Fruit fly (Drosophila melanogaster): ENCODE measurements around the gene ex.

Gene ex

dm6 chr2L:480638-481399 lies 49.8 kb downstream of the ex start (continued):
- no peak for TF ChIP-seq B-H1 (GFP tag; IDR thresholded peaks at IDR 0.05)
- TF ChIP-seq crp (GFP tag; optimal IDR thresholded peaks at IDR 0.05): peak; percentile 74 to 87
- peak; percentile 100 for TF ChIP-seq tx (GFP tag; optimal IDR thresholded peaks at IDR 0.05)
- TF ChIP-seq mld (GFP tag; IDR thresholded peaks at IDR 0.05; ENCODE audit: partially characterized antibody): no peak
- peak; percentile 93 for TF ChIP-seq bigmax (GFP tag; optimal IDR thresholded peaks at IDR 0.05)
- TF ChIP-seq odd (GFP tag; optimal IDR thresholded peaks at IDR 0.05): peak; percentile 100
- no peak for TF ChIP-seq otp (GFP tag; IDR thresholded peaks at IDR 0.05)
- TF ChIP-seq CG3163 (GFP tag; optimal IDR thresholded peaks at IDR 0.05): peak; percentile 99
- TF ChIP-seq en (GFP tag; optimal IDR thresholded peaks at IDR 0.05): peak; percentile 100
- TF ChIP-seq CG3407 (GFP tag; optimal IDR thresholded peaks at IDR 0.05): peak; percentile 99
- TF ChIP-seq wdn (GFP tag; IDR thresholded peaks at IDR 0.05): no peak
- TF ChIP-seq CG7987 (GFP tag; optimal IDR thresholded peaks at IDR 0.05): peak; percentile 100
- TF ChIP-seq Poxn (GFP tag; IDR thresholded peaks at IDR 0.05): no peak
- TF ChIP-seq CG15073 (GFP tag; optimal IDR thresholded peaks at IDR 0.05): peak; percentile 97
- TF ChIP-seq NC2α (GFP tag; optimal IDR thresholded peaks at IDR 0.05): peak; percentile 100
- no peak for TF ChIP-seq Opbp (GFP tag; IDR thresholded peaks at IDR 0.05; ENCODE audit: partially characterized antibody)
- peak; percentile 100 for TF ChIP-seq sima (GFP tag; optimal IDR thresholded peaks at IDR 0.05)
- TF ChIP-seq stc (GFP tag; IDR thresholded peaks at IDR 0.05): no peak
- peak; percentile 99 for TF ChIP-seq Elba2 (GFP tag; optimal IDR thresholded peaks at IDR 0.05)
- peak; percentile 100 for TF ChIP-seq CG12155 (GFP tag; optimal IDR thresholded peaks at IDR 0.05)
- TF ChIP-seq stwl (tag; optimal IDR thresholded peaks at IDR 0.05): peak; percentile 94
- TF ChIP-seq chinmo (GFP tag; IDR thresholded peaks at IDR 0.05; ENCODE audit: partially characterized antibody): no peak
- peak; percentile 100 for TF ChIP-seq CG16815 (GFP tag; optimal IDR thresholded peaks at IDR 0.05)
- no peak for TF ChIP-seq CG43689 (GFP tag; IDR thresholded peaks at IDR 0.05)
- TF ChIP-seq vnd (GFP tag; IDR thresholded peaks at IDR 0.05; ENCODE audit: partially characterized antibody): no peak
- no peak for TF ChIP-seq z (GFP tag; IDR thresholded peaks at IDR 0.05)
- peak; percentile 100 for TF ChIP-seq CG3065 (GFP tag; optimal IDR thresholded peaks at IDR 0.05)
- peak; percentile 100 for TF ChIP-seq CG3281 (GFP tag; optimal IDR thresholded peaks at IDR 0.05)
- TF ChIP-seq CG14710 (tag; optimal IDR thresholded peaks at IDR 0.05): peak; percentile 99
- peak; percentile 100 for TF ChIP-seq CG15269 (tag; optimal IDR thresholded peaks at IDR 0.05)
- TF ChIP-seq CG14014 (GFP tag; IDR thresholded peaks at IDR 0.05): no peak
- TF ChIP-seq gce (GFP tag; IDR thresholded peaks at IDR 0.05): no peak
- peak; percentile 99 for TF ChIP-seq D19A (tag; optimal IDR thresholded peaks at IDR 0.05)
- TF ChIP-seq Sox100B (GFP tag; optimal IDR thresholded peaks at IDR 0.05): peak; percentile 100
- peak; percentile 99 for TF ChIP-seq CG15601 (tag; optimal IDR thresholded peaks at IDR 0.05)
- TF ChIP-seq Blimp-1 (GFP tag; optimal IDR thresholded peaks at IDR 0.05): peak; percentile 100
- no peak for TF ChIP-seq Bgb (GFP tag; IDR thresholded peaks at IDR 0.05; ENCODE audit: partially characterized antibody)
- TF ChIP-seq trh (GFP tag; optimal IDR thresholded peaks at IDR 0.05): peak; percentile 100
- no peak for TF ChIP-seq Dip2 (GFP tag; IDR thresholded peaks at IDR 0.05)
- TF ChIP-seq CG7963 (GFP tag; IDR thresholded peaks at IDR 0.05; ENCODE audit: partially characterized antibody): no peak
- TF ChIP-seq jing (GFP tag; optimal IDR thresholded peaks at IDR 0.05): peak; percentile 100
- TF ChIP-seq CG7745 (tag; optimal IDR thresholded peaks at IDR 0.05): peak; percentile 97
- TF ChIP-seq dati (GFP tag; IDR thresholded peaks at IDR 0.05): no peak
- peak; percentile 100 for TF ChIP-seq CG13624 (GFP tag; optimal IDR thresholded peaks at IDR 0.05)
- peak; percentile 100 for TF ChIP-seq CG11723 (GFP tag; optimal IDR thresholded peaks at IDR 0.05)
- peak; percentile 67 for TF ChIP-seq Dp (GFP tag; optimal IDR thresholded peaks at IDR 0.05)
- peak; percentile 100 for TF ChIP-seq CG4328 (GFP tag; optimal IDR thresholded peaks at IDR 0.05)
- TF ChIP-seq CG17612 (GFP tag; IDR thresholded peaks at IDR 0.05): no peak
- peak in 1 of 3 experiments; percentile 100 for TF ChIP-seq Stat92E (GFP tag; optimal IDR thresholded peaks at IDR 0.05)
